1 fruit fly cellular context compared by ENCODE assay signal in genomic region chr2L:6693794-6694254, dm6.
TF ChIP-seq lines count a peak whose summit lies in the region.

No protein-coding gene starts in this region.

TF ChIP-seq in whole organism, embryonic, 481 proteins besides CTCF, POLR2A, EP300 and RAD21 (continued from another document):
- TF ChIP-seq pros (GFP tag; optimal IDR thresholded peaks at IDR 0.05; lab: Kevin White, UChicago) (no peak), cwo (GFP tag; optimal IDR thresholded peaks at IDR 0.05; lab: Kevin White, UChicago) (peak; percentile 12), Antp (GFP tag; optimal IDR thresholded peaks at IDR 0.05; lab: Kevin White, UChicago) (no peak), ttk (GFP tag; IDR thresholded peaks at IDR 0.05; lab: Robert Waterston, UW) (no peak; the same call in 1 of the 2 replicates), gsb-n (tag; optimal IDR thresholded peaks at IDR 0.05; lab: Kevin White, UChicago) (peak; percentile 47), CG10979 (tag; optimal IDR thresholded peaks at IDR 0.05; lab: Kevin White, UChicago) (peak; percentile 83), fd96Cb (tag; optimal IDR thresholded peaks at IDR 0.05; lab: Kevin White, UChicago) (peak; percentile 46), jumu (GFP tag; optimal IDR thresholded peaks at IDR 0.05; lab: Kevin White, UChicago) (no peak), Aef1 (GFP tag; IDR thresholded peaks at IDR 0.05; lab: Robert Waterston, UW) (no peak), crol (GFP tag; IDR thresholded peaks at IDR 0.05; lab: Robert Waterston, UW) (no peak), CG2889 (GFP tag; IDR thresholded peaks at IDR 0.05; lab: Robert Waterston, UW) (no peak), CG14667 (GFP tag; IDR thresholded peaks at IDR 0.05; lab: Robert Waterston, UW) (no peak), CG12391 (tag; optimal IDR thresholded peaks at IDR 0.05; lab: Kevin White, UChicago) (peak; percentile 63), CG34376 (GFP tag; optimal IDR thresholded peaks at IDR 0.05; lab: Kevin White, UChicago) (peak; percentile 14), slbo (GFP tag; IDR thresholded peaks at IDR 0.05; lab: Robert Waterston, UW) (no peak), dm (GFP tag; optimal IDR thresholded peaks at IDR 0.05; lab: Kevin White, UChicago) (no peak), CG17568 (GFP tag; optimal IDR thresholded peaks at IDR 0.05; lab: Kevin White, UChicago) (no peak), Gug (GFP tag; IDR thresholded peaks at IDR 0.05; lab: Robert Waterston, UW) (no peak), schlank (tag; optimal IDR thresholded peaks at IDR 0.05; lab: Kevin White, UChicago) (no peak), CG42726 (GFP tag; IDR thresholded peaks at IDR 0.05; lab: Robert Waterston, UW; ENCODE audit: partially characterized antibody) (no peak), Atf-2 (GFP tag; optimal IDR thresholded peaks at IDR 0.05; lab: Kevin White, UChicago) (no peak), Ssrp (tag; optimal IDR thresholded peaks at IDR 0.05; lab: Kevin White, UChicago) (peak; percentile 53), Lpt (GFP tag; optimal IDR thresholded peaks at IDR 0.05; lab: Kevin White, UChicago) (no peak), CG8290 (GFP tag; optimal IDR thresholded peaks at IDR 0.05; lab: Kevin White, UChicago) (peak; percentile 25), CG8290 (tag; optimal IDR thresholded peaks at IDR 0.05; lab: Kevin White, UChicago) (no peak), YL-1 (GFP tag; optimal IDR thresholded peaks at IDR 0.05; lab: Kevin White, UChicago) (no peak), bbx (GFP tag; IDR thresholded peaks at IDR 0.05; lab: Robert Waterston, UW; ENCODE audit: partially characterized antibody) (no peak), MTF-1 (GFP tag; optimal IDR thresholded peaks at IDR 0.05; lab: Kevin White, UChicago; ENCODE audit: borderline replicate concordance) (no peak), CG10462 (GFP tag; optimal IDR thresholded peaks at IDR 0.05; lab: Kevin White, UChicago) (no peak), CG14860 (GFP tag; IDR thresholded peaks at IDR 0.05; lab: Robert Waterston, UW; ENCODE audit: partially characterized antibody) (no peak), hbn (GFP tag; IDR thresholded peaks at IDR 0.05; lab: Robert Waterston, UW; ENCODE audit: partially characterized antibody) (no peak), MESR4 (GFP tag; optimal IDR thresholded peaks at IDR 0.05; lab: Kevin White, UChicago) (no peak), sqz (GFP tag; optimal IDR thresholded peaks at IDR 0.05; lab: Kevin White, UChicago) (peak; percentile 31), CG31388 (GFP tag; optimal IDR thresholded peaks at IDR 0.05; lab: Kevin White, UChicago) (no peak), ranshi (GFP tag; IDR thresholded peaks at IDR 0.05; lab: Robert Waterston, UW) (no peak), D19B (GFP tag; optimal IDR thresholded peaks at IDR 0.05; lab: Kevin White, UChicago) (no peak), pho (GFP tag; optimal IDR thresholded peaks at IDR 0.05; lab: Kevin White, UChicago) (no peak), Dip2 (GFP tag; IDR thresholded peaks at IDR 0.05; lab: Robert Waterston, UW) (no peak), CG15073 (GFP tag; optimal IDR thresholded peaks at IDR 0.05; lab: Kevin White, UChicago) (no peak), Drgx (GFP tag; IDR thresholded peaks at IDR 0.05; lab: Robert Waterston, UW) (0 out of 2 replicates have a peak, but pooled peaks have one; percentile 9), bigmax (GFP tag; optimal IDR thresholded peaks at IDR 0.05; lab: Kevin White, UChicago) (no peak), HLHmδ (GFP tag; optimal IDR thresholded peaks at IDR 0.05; lab: Kevin White, UChicago) (no peak), Neu2 (GFP tag; optimal IDR thresholded peaks at IDR 0.05; lab: Kevin White, UChicago; ENCODE audit: borderline replicate concordance) (no peak), zfh2 (GFP tag; optimal IDR thresholded peaks at IDR 0.05; lab: Kevin White, UChicago) (peak; percentile 0), Hey (tag; optimal IDR thresholded peaks at IDR 0.05; lab: Kevin White, UChicago) (no peak), repo (GFP tag; optimal IDR thresholded peaks at IDR 0.05; lab: Kevin White, UChicago) (no peak), D (optimal IDR thresholded peaks at IDR 0.05; lab: Kevin White, UChicago) (no peak), D (GFP tag; optimal IDR thresholded peaks at IDR 0.05; lab: Kevin White, UChicago) (peak; percentile 70), dmrt99B (tag; optimal IDR thresholded peaks at IDR 0.05; lab: Kevin White, UChicago) (peak; percentile 75), zf30C (GFP tag; optimal IDR thresholded peaks at IDR 0.05; lab: Kevin White, UChicago) (no peak), HHEX (GFP tag; optimal IDR thresholded peaks at IDR 0.05; lab: Kevin White, UChicago) (peak; percentile 30), kah (GFP tag; optimal IDR thresholded peaks at IDR 0.05; lab: Kevin White, UChicago) (no peak), Jarid2 (GFP tag; optimal IDR thresholded peaks at IDR 0.05; lab: Kevin White, UChicago) (no peak), Dek (tag; optimal IDR thresholded peaks at IDR 0.05; lab: Kevin White, UChicago) (no peak)
